Fruit fly (Drosophila melanogaster) whole organism, wandering third instar larva: ENCODE data around the gene CG11670.
A peak's percentile ranks its signal among the peaks of the same experiment; 100 is the strongest.

Experiments
- Abd-B ChIP-seq: fragments of >200 bp; optimal IDR thresholded peaks from 2 replicates; lab custom pipeline; 2017; ENCODE audit warnings: missing biosample characterization, missing genetic modification characterization
- CG32264 ChIP-seq: fragments of 200-800 bp; sonication (Bioruptor generic); optimal IDR thresholded peaks from 2 replicates; lab custom pipeline; 2016; ENCODE audit warnings: missing biosample characterization, missing genetic modification characterization
- CG9705 ChIP-seq: fragments of 200-800 bp; sonication (Bioruptor generic); optimal IDR thresholded peaks from 2 replicates; lab custom pipeline; 2018; ENCODE audit warnings: missing biosample characterization, mild to moderate bottlenecking, missing genetic modification characterization
- CrebA ChIP-seq: fragments of 200-800 bp; sonication (Bioruptor generic); optimal IDR thresholded peaks from 2 replicates; lab custom pipeline; 2016; ENCODE audit warnings: missing biosample characterization, mild to moderate bottlenecking, missing genetic modification characterization, borderline replicate concordance
- Dfd ChIP-seq: fragments of >200 bp; optimal IDR thresholded peaks from 2 replicates; lab custom pipeline; 2017; ENCODE audit warnings: missing biosample characterization, missing genetic modification characterization
- Dif ChIP-seq: fragments of 200-275, 200-300 bp; sonication (Bioruptor generic); optimal IDR thresholded peaks from 2 replicates; lab custom pipeline; 2018; ENCODE audit warnings: missing biosample characterization, missing genetic modification characterization; ENCODE audit not compliant: partially characterized antibody
- GATAd ChIP-seq: sonication (Bioruptor generic); optimal IDR thresholded peaks from 2 replicates; lab custom pipeline; 2016; ENCODE audit warnings: missing biosample characterization, missing genetic modification characterization
- HLH106 ChIP-seq: fragments of 200-800 bp; optimal IDR thresholded peaks from 3 replicates; lab custom pipeline; 2019; ENCODE audit warnings: missing biosample characterization, mild to moderate bottlenecking, missing genetic modification characterization, moderate library complexity
- Hnf4 ChIP-seq: fragments of 200-800 bp; sonication (Bioruptor generic); optimal IDR thresholded peaks from 2 replicates; lab custom pipeline; 2016; ENCODE audit warnings: missing biosample characterization, mild to moderate bottlenecking, missing genetic modification characterization
- Hr78 ChIP-seq: fragments of >200 bp; optimal IDR thresholded peaks from 2 replicates; lab custom pipeline; 2017; ENCODE audit warnings: missing biosample characterization, missing genetic modification characterization
- Hr83 ChIP-seq: fragments of 200-300 bp; sonication (Bioruptor generic); optimal IDR thresholded peaks from 2 replicates; lab custom pipeline; 2016; ENCODE audit warnings: missing biosample characterization, mild to moderate bottlenecking, missing genetic modification characterization, moderate library complexity; ENCODE audit not compliant: poor library complexity, severe bottlenecking
- Jra ChIP-seq: sonication (Bioruptor generic); optimal IDR thresholded peaks from 2 replicates; lab custom pipeline; 2016; ENCODE audit warnings: missing biosample characterization, missing genetic modification characterization
- Mio ChIP-seq: sonication (Bioruptor generic); optimal IDR thresholded peaks from 2 replicates; lab custom pipeline; 2016; ENCODE audit warnings: missing biosample characterization, missing genetic modification characterization
- Myc ChIP-seq: fragments of >200 bp; optimal IDR thresholded peaks from 2 replicates; lab custom pipeline; 2017
- N ChIP-seq: fragments of >200 bp; optimal IDR thresholded peaks from 2 replicates; lab custom pipeline; 2018; ENCODE audit warnings: missing biosample characterization, missing external identifiers, missing genetic modification characterization
- OdsH ChIP-seq: fragments of 200-800 bp; sonication (Bioruptor generic); optimal IDR thresholded peaks from 2 replicates; lab custom pipeline; 2016; ENCODE audit warnings: missing biosample characterization, mild to moderate bottlenecking, missing genetic modification characterization
- Rel ChIP-seq, 2 experiments: fragments of 200-800 bp; sonication (Bioruptor generic) in 1 of 2; optimal IDR thresholded peaks; 2 replicates in 1 of 2; 3 replicates in 1 of 2; lab custom pipeline; 2016 to 2019; ENCODE audit warnings: mild to moderate bottlenecking in 2 of 2, missing biosample characterization in 2 of 2, missing genetic modification characterization in 2 of 2, moderate library complexity in 1 of 2
- Sp1 ChIP-seq: fragments of 200-800 bp; sonication (Bioruptor generic); optimal IDR thresholded peaks from 3 replicates; lab custom pipeline; 2019; ENCODE audit warnings: missing biosample characterization, mild to moderate bottlenecking, missing genetic modification characterization, moderate library complexity
- Vsx2 ChIP-seq: fragments of 200-300, 225-300 bp; sonication (Bioruptor generic); optimal IDR thresholded peaks from 2 replicates; lab custom pipeline; 2018; ENCODE audit warnings: missing biosample characterization, missing genetic modification characterization; ENCODE audit not compliant: partially characterized antibody
- br ChIP-seq: fragments of 200-800 bp; sonication (Bioruptor generic); optimal IDR thresholded peaks from 2 replicates; lab custom pipeline; 2016; ENCODE audit warnings: missing biosample characterization, missing genetic modification characterization
- brk ChIP-seq: fragments of 200-800 bp; sonication (Bioruptor generic); optimal IDR thresholded peaks from 2 replicates; lab custom pipeline; 2016; ENCODE audit warnings: missing biosample characterization, mild to moderate bottlenecking, missing genetic modification characterization
- dl ChIP-seq, 2 experiments: fragments of 175-275, 200-275 bp in 1 of 2; fragments of 200-275 bp in 1 of 2; sonication (Bioruptor generic); optimal IDR thresholded peaks; lab custom pipeline; 2018; ENCODE audit warnings: mild to moderate bottlenecking in 2 of 2, missing biosample characterization in 2 of 2, missing genetic modification characterization in 2 of 2, moderate library complexity in 2 of 2; ENCODE audit not compliant: partially characterized antibody in 2 of 2, insufficient read depth in 1 of 2
- dmrt93B ChIP-seq: fragments of 200-800 bp; sonication (Bioruptor generic); optimal IDR thresholded peaks from 2 replicates; lab custom pipeline; 2018; ENCODE audit warnings: missing biosample characterization, mild to moderate bottlenecking, missing genetic modification characterization
- dsf ChIP-seq: sonication (Bioruptor generic); optimal IDR thresholded peaks from 2 replicates; lab custom pipeline; 2016; ENCODE audit warnings: missing biosample characterization, missing genetic modification characterization, borderline replicate concordance
- ey ChIP-seq: fragments of 200-800 bp; sonication (Bioruptor generic); optimal IDR thresholded peaks from 2 replicates; lab custom pipeline; 2016; ENCODE audit warnings: missing biosample characterization, missing genetic modification characterization
- foxo ChIP-seq, 2 experiments: fragments of 200-800 bp; sonication (Bioruptor generic); optimal IDR thresholded peaks; 2 replicates in 1 of 2; 3 replicates in 1 of 2; lab custom pipeline; 2016 to 2017; ENCODE audit warnings: missing biosample characterization in 2 of 2, missing genetic modification characterization in 2 of 2
- fru ChIP-seq: fragments of 200-800 bp; sonication (Bioruptor generic); optimal IDR thresholded peaks from 3 replicates; lab custom pipeline; 2016; ENCODE audit warnings: missing biosample characterization, mild to moderate bottlenecking, missing genetic modification characterization
- h ChIP-seq: fragments of 200-800 bp; sonication (Bioruptor generic); optimal IDR thresholded peaks from 3 replicates; lab custom pipeline; 2016; ENCODE audit warnings: missing biosample characterization, mild to moderate bottlenecking, missing genetic modification characterization
- jim ChIP-seq: fragments of 175-275, 200-325 bp; sonication (Bioruptor generic); optimal IDR thresholded peaks from 2 replicates; lab custom pipeline; 2016; ENCODE audit warnings: missing biosample characterization, mild to moderate bottlenecking, missing genetic modification characterization
- lola ChIP-seq: fragments of >200 bp; optimal IDR thresholded peaks from 2 replicates; lab custom pipeline; 2017; ENCODE audit warnings: missing biosample characterization, missing genetic modification characterization
- pan ChIP-seq: fragments of >200 bp; optimal IDR thresholded peaks from 2 replicates; lab custom pipeline; 2017
- psq ChIP-seq: fragments of 200-800 bp; sonication (Bioruptor generic); optimal IDR thresholded peaks from 3 replicates; lab custom pipeline; 2017; ENCODE audit warnings: missing biosample characterization, mild to moderate bottlenecking, missing genetic modification characterization, moderate library complexity
- rgr ChIP-seq: fragments of 200-800 bp; sonication (Bioruptor generic); optimal IDR thresholded peaks from 3 replicates; lab custom pipeline; 2016; ENCODE audit warnings: missing biosample characterization, mild to moderate bottlenecking, missing genetic modification characterization
- sage ChIP-seq: fragments of 200-800 bp; sonication (Bioruptor generic); optimal IDR thresholded peaks from 2 replicates; lab custom pipeline; 2016; ENCODE audit warnings: missing biosample characterization, mild to moderate bottlenecking, missing genetic modification characterization
- sv ChIP-seq: fragments of 200-800 bp; sonication (Bioruptor generic); optimal IDR thresholded peaks from 3 replicates; lab custom pipeline; 2016; ENCODE audit warnings: missing biosample characterization, missing genetic modification characterization
- tai ChIP-seq: sonication (Bioruptor generic); optimal IDR thresholded peaks from 2 replicates; lab custom pipeline; 2016; ENCODE audit warnings: missing biosample characterization, missing genetic modification characterization
- usp ChIP-seq: fragments of >200 bp; optimal IDR thresholded peaks from 2 replicates; lab custom pipeline; 2017; ENCODE audit warnings: missing biosample characterization, missing genetic modification characterization
- woc ChIP-seq: sonication (Bioruptor generic); optimal IDR thresholded peaks from 2 replicates; lab custom pipeline; 2016; ENCODE audit warnings: missing biosample characterization, mild to moderate bottlenecking, missing genetic modification characterization

CG11670 gene

dm6 chr3R:13014168-13014881 is 27.5 kb upstream of the CG11670 start:
- TF ChIP-seq Hnf4 (GFP tag; lab: Kevin White, UChicago) (no peak), usp (GFP tag; lab: Kevin White, UChicago) (no peak), sage (GFP tag; lab: Kevin White, UChicago) (no peak), h (GFP tag; lab: Kevin White, UChicago) (no peak), Rel (GFP tag; optimal IDR thresholded peaks at IDR 0.05; lab: Kevin White, UChicago) (no peak), Rel (tag; optimal IDR thresholded peaks at IDR 0.05; lab: Kevin White, UChicago) (no peak), GATAd (no peak), Sp1 (GFP tag; lab: Kevin White, UChicago) (no peak), dsf (GFP tag; lab: Kevin White, UChicago) (no peak), Dfd (GFP tag; lab: Kevin White, UChicago) (no peak), HLH106 (no peak), CG9705 (GFP tag; lab: Kevin White, UChicago) (no peak)
- TF ChIP-seq, all 38 proteins: peak for 0

DNA sequence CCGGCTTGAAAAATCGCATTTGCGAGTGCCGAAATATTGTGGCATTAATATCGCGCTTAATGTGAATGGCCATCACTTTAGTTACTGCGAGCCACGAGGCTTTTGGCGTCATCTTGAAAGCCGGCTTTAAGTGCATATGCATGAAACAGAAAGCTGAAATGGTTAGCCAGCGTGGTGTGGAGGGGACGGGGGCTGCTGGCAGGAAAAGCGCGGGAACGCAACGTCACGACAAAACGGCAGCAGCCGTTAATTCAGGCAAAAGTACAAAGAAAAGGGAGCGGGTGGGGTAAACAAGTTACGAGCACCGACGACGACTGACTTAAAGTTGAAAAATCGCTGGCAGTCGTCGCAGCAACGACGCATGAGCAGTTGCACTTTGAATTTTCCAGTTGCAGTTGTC is 26.4 kb upstream of the CG11670 start:
- TF ChIP-seq Jra (GFP tag; lab: Kevin White, UChicago) (no peak), Dif (no peak), dsf (GFP tag; lab: Kevin White, UChicago) (no peak), sv (GFP tag; lab: Kevin White, UChicago) (no peak), dmrt93B (GFP tag; lab: Kevin White, UChicago) (no peak), Mio (GFP tag; lab: Kevin White, UChicago) (no peak), pan (lab: Kevin White, UChicago) (no peak), lola (GFP tag; lab: Kevin White, UChicago) (no peak), Dfd (GFP tag; lab: Kevin White, UChicago) (no peak), usp (GFP tag; lab: Kevin White, UChicago) (no peak), Vsx2 (GFP tag; lab: Kevin White, UChicago) (no peak), dl (GFP tag; optimal IDR thresholded peaks at IDR 0.05; lab: Kevin White, UChicago; ENCODE audit: insufficient read depth in 1 of 2, partially characterized antibody in 2 of 2) (no peak)

- TF ChIP-seq CG32264 (GFP tag; lab: Kevin White, UChicago) (peak; percentile 9), Sp1 (GFP tag; lab: Kevin White, UChicago) (no peak), Hr78 (GFP tag; lab: Kevin White, UChicago) (no peak), dsf (GFP tag; lab: Kevin White, UChicago) (no peak), Dfd (GFP tag; lab: Kevin White, UChicago) (no peak), foxo (GFP tag; optimal IDR thresholded peaks at IDR 0.05; lab: Kevin White, UChicago) (peak; percentile 22 to 72), GATAd (no peak), sv (GFP tag; lab: Kevin White, UChicago) (no peak), br (GFP tag; lab: Kevin White, UChicago) (peak; percentile 36), h (GFP tag; lab: Kevin White, UChicago) (peak; percentile 42), N (GFP tag; lab: Kevin White, UChicago) (no peak), lola (GFP tag; lab: Kevin White, UChicago) (no peak), CrebA (no peak), Hnf4 (GFP tag; lab: Kevin White, UChicago) (peak; percentile 16), ey (GFP tag; lab: Kevin White, UChicago) (peak; percentile 21), tai (peak; percentile 9), jim (GFP tag; lab: Kevin White, UChicago) (peak; percentile 21), Rel (GFP tag; optimal IDR thresholded peaks at IDR 0.05; lab: Kevin White, UChicago) (peak; percentile 87), Rel (tag; optimal IDR thresholded peaks at IDR 0.05; lab: Kevin White, UChicago) (peak; percentile 73), Hr83 (peak; percentile 65), psq (peak; percentile 69), dmrt93B (GFP tag; lab: Kevin White, UChicago) (no peak), HLH106 (peak; percentile 4), Jra (GFP tag; lab: Kevin White, UChicago) (peak; percentile 25), CG9705 (GFP tag; lab: Kevin White, UChicago) (no peak), Dif (peak; percentile 68), rgr (GFP tag; lab: Kevin White, UChicago) (no peak), dl (GFP tag; optimal IDR thresholded peaks at IDR 0.05; lab: Kevin White, UChicago; ENCODE audit: insufficient read depth in 1 of 2, partially characterized antibody in 2 of 2) (peak; percentile 60 to 71), Abd-B (no peak), OdsH (peak; percentile 11), sage (GFP tag; lab: Kevin White, UChicago) (peak; percentile 46), usp (GFP tag; lab: Kevin White, UChicago) (no peak), Mio (GFP tag; lab: Kevin White, UChicago) (no peak), fru (GFP tag; lab: Kevin White, UChicago) (peak; percentile 62), Myc (lab: Kevin White, UChicago) (peak; percentile 96), woc (GFP tag; lab: Kevin White, UChicago) (peak; percentile 87), Vsx2 (GFP tag; lab: Kevin White, UChicago) (no peak), brk (GFP tag; lab: Kevin White, UChicago) (peak; percentile 56)
Measured at dm6 chr3R:13015811-13016766, 25.8 kb upstream of the CG11670 start.
